Worm (Caenorhabditis elegans): ENCODE results near the gene his-48.
A peak's percentile ranks its signal among the peaks of the same experiment; 100 is the strongest.

The his-48 gene

ce11 chrIV:11310624-11311023, 13.9 kb upstream of the his-48 start, which contains the start of gene znf-207 (continued):
- TF ChIP-seq nhr-28 (tag; optimal IDR thresholded peaks at IDR 0.05) (no peak), lin-13 (tag; optimal IDR thresholded peaks at IDR 0.05) (peak; percentile 28), ham-2 (GFP tag; optimal IDR thresholded peaks at IDR 0.05) (no peak), hlh-1 (tag; optimal IDR thresholded peaks at IDR 0.05) (no peak), ceh-83 (GFP tag; optimal IDR thresholded peaks at IDR 0.05) (no peak), ztf-11 (tag; optimal IDR thresholded peaks at IDR 0.05) (peak; percentile 47), lin-32 (GFP tag; optimal IDR thresholded peaks at IDR 0.05) (peak; percentile 9)

ce11 chrIV:11311484-11311883, 13.1 kb upstream of the his-48 start:
- TF ChIP-seq sptf-1 (tag; optimal IDR thresholded peaks at IDR 0.05) (peak; percentile 21), unc-120 (tag; optimal IDR thresholded peaks at IDR 0.05; ENCODE audit: poor library complexity, severe bottlenecking) (no peak), lin-32 (GFP tag; optimal IDR thresholded peaks at IDR 0.05) (peak; percentile 38), snpc-4 (tag; optimal IDR thresholded peaks at IDR 0.05) (no peak), ceh-83 (GFP tag; optimal IDR thresholded peaks at IDR 0.05) (no peak)

ce11 chrIV:11313880-11314279, 10.7 kb upstream of the his-48 start, which contains the start of gene dnj-2:
Gene dnj-2 (minus strand): TSS chrIV:11313980.
- TF ChIP-seq ceh-43 (GFP tag; optimal IDR thresholded peaks at IDR 0.05), result no peak
- no peak for TF ChIP-seq zip-8 (tag; optimal IDR thresholded peaks at IDR 0.05)
- no peak for TF ChIP-seq unc-39 (tag; optimal IDR thresholded peaks at IDR 0.05)
- TF ChIP-seq snpc-4 (tag; optimal IDR thresholded peaks at IDR 0.05), result no peak
- no peak for TF ChIP-seq elt-1 (tag; optimal IDR thresholded peaks at IDR 0.05; ENCODE audit: borderline replicate concordance, insufficient read depth)
- no peak for TF ChIP-seq nhr-76 (tag; optimal IDR thresholded peaks at IDR 0.05)
- TF ChIP-seq drap-1 (GFP tag; optimal IDR thresholded peaks at IDR 0.05), result no peak
- TF ChIP-seq cnd-1 (tag; optimal IDR thresholded peaks at IDR 0.05), result no peak
- TF ChIP-seq mab-5 (tag; optimal IDR thresholded peaks at IDR 0.05), result no peak
- no peak for TF ChIP-seq pha-4 (tag; optimal IDR thresholded peaks at IDR 0.05)
- TF ChIP-seq nhr-28 (tag; optimal IDR thresholded peaks at IDR 0.05), result no peak

- TF ChIP-seq ces-1 (GFP tag; optimal IDR thresholded peaks at IDR 0.05) (peak; percentile 39), unc-39 (tag; optimal IDR thresholded peaks at IDR 0.05) (no peak)
Measured at ce11 chrIV:11314885-11315284, 9.7 kb upstream of the his-48 start, which contains the start of the genes B0035.3, B0035.22 and pfd-4. Gene B0035.3 (minus strand): TSS chrIV:11314998. Gene B0035.22 (plus strand): TSS chrIV:11315153. Gene pfd-4 (plus strand): TSS chrIV:11315207.

ce11 chrIV:11315688-11316087, 8.9 kb upstream of the his-48 start:
- TF ChIP-seq nhr-28 (tag; optimal IDR thresholded peaks at IDR 0.05) (no peak), ceh-39 (tag; optimal IDR thresholded peaks at IDR 0.05) (no peak), pha-4 (tag; optimal IDR thresholded peaks at IDR 0.05) (no peak), nhr-76 (tag; optimal IDR thresholded peaks at IDR 0.05) (no peak), zip-8 (tag; optimal IDR thresholded peaks at IDR 0.05) (no peak), elt-1 (tag; optimal IDR thresholded peaks at IDR 0.05; ENCODE audit: borderline replicate concordance, insufficient read depth) (no peak), ztf-11 (tag; optimal IDR thresholded peaks at IDR 0.05) (no peak), ces-1 (GFP tag; optimal IDR thresholded peaks at IDR 0.05) (no peak)

- TF ChIP-seq elt-1 (tag; optimal IDR thresholded peaks at IDR 0.05; ENCODE audit: borderline replicate concordance, insufficient read depth) (no peak), sem-2 (GFP tag; optimal IDR thresholded peaks at IDR 0.05) (no peak), pha-4 (tag; optimal IDR thresholded peaks at IDR 0.05) (no peak), nhr-76 (tag; optimal IDR thresholded peaks at IDR 0.05) (no peak), lsy-2 (tag; optimal IDR thresholded peaks at IDR 0.05) (no peak), zip-8 (tag; optimal IDR thresholded peaks at IDR 0.05) (no peak), unc-39 (tag; optimal IDR thresholded peaks at IDR 0.05) (no peak), flh-1 (GFP tag; optimal IDR thresholded peaks at IDR 0.05) (no peak), tbx-8 (GFP tag; optimal IDR thresholded peaks at IDR 0.05) (no peak), ceh-39 (tag; optimal IDR thresholded peaks at IDR 0.05) (no peak), ces-1 (GFP tag; optimal IDR thresholded peaks at IDR 0.05) (no peak), sptf-1 (tag; optimal IDR thresholded peaks at IDR 0.05) (no peak), mls-2 (tag; optimal IDR thresholded peaks at IDR 0.05) (no peak)
Measured at ce11 chrIV:11316106-11316505, 8.4 kb upstream of the his-48 start.

- TF ChIP-seq nhr-12 (tag; optimal IDR thresholded peaks at IDR 0.05) (no peak), tbx-8 (GFP tag; optimal IDR thresholded peaks at IDR 0.05) (no peak)
Measured at ce11 chrIV:11316640-11317039, 7.9 kb upstream of the his-48 start.
